Worm (Caenorhabditis elegans) whole organism, L4/young adult: ENCODE results near the gene srm-6.

Experiments
- dao-5 ChIP-seq: sonication (generic microtip); optimal IDR thresholded peaks from 2 replicates; lab custom pipeline; 2016; ENCODE audit warnings: missing genotype, missing genetic modification characterization, moderate library complexity, missing compliant biosample characterization
- him-1 ChIP-seq: sonication (generic microtip); optimal IDR thresholded peaks from 2 replicates; lab custom pipeline; 2016; ENCODE audit warnings: missing genotype, missing genetic modification reagents, missing genetic modification characterization, missing compliant biosample characterization

DNA sequence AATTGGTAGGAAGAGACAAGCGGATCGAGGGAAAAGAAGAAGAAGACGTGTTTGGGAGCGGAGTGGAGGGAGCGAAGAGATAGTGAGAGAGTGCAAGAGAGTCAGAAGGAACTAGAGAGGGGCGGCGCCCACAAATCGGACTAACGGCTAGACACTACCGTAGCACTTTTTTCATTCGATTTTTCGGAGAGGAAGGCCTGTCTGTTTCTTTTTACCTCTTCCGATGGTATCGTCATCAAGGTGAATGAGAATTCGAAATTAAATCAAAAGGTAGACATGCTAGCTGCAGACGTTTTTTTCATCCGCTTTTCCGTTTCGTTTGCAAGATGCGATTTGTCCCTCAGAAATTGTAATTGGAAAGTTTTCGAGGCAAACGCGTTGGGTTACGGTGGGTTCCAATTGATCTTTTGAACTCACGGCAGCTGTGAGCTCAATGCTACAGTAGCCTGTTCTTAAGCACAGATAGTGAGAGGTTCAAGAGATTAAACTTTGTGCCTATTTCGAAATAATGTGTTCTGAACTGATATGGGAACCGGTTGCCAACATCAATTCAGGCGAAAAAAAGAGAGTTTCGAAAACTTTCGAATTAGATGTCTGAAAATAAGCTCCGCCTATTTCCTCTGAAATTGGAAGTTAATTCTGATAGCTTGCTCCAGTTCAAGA is 28.0 kb downstream of the srm-6 start:
- TF ChIP-seq dao-5 (no peak), him-1 (tag; lab: Kevin White, UChicago) (no peak)
